Fruit fly (Drosophila melanogaster): ENCODE measurements around the gene CG9616.

DNA sequence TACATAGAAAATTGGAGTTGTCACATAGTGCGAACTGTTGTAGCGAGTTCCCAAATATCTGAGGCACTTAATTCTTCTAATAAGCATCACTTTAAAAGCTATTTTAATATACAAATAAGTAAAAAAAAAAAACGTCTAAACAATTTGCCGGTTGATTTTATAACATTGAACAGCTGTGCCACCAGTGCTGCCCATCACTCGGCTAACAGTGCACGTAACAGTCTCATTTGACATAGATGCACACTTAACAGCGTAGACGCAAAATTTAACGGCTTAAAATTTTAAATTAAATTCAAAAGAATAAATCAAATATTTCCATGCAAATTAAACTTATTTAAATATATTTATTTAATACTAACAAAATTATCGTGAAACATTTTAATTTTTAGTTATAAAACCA, 14.6 kb upstream of the CG9616 start, which contains the start of gene MetRS-m:
- TF ChIP-seq toe (GFP tag; optimal IDR thresholded peaks at IDR 0.05) (no peak), CG14711 (tag; optimal IDR thresholded peaks at IDR 0.05) (no peak), CG1620 (GFP tag; optimal IDR thresholded peaks at IDR 0.05) (no peak), CG5204 (GFP tag; optimal IDR thresholded peaks at IDR 0.05) (no peak), Clk (GFP tag; optimal IDR thresholded peaks at IDR 0.05) (no peak), CG12768 (GFP tag; optimal IDR thresholded peaks at IDR 0.05) (no peak), CG7101 (tag; optimal IDR thresholded peaks at IDR 0.05) (no peak), Mnt (GFP tag; optimal IDR thresholded peaks at IDR 0.05) (no peak), pad (GFP tag; optimal IDR thresholded peaks at IDR 0.05) (no peak), cic (GFP tag; optimal IDR thresholded peaks at IDR 0.05) (no peak), cnc (optimal IDR thresholded peaks at IDR 0.05) (no peak), kay (GFP tag; ENCODE audit: borderline replicate concordance) (peak; percentile 27), ovo (GFP tag; optimal IDR thresholded peaks at IDR 0.05) (no peak), Hr96 (GFP tag; optimal IDR thresholded peaks at IDR 0.05) (no peak)

All from whole organism, adult.